Worm (Caenorhabditis elegans) whole organism, early embryonic: Measurements from ENCODE around the gene W04E12.3.

Experiments
- B0310.2 ChIP-seq: sonication (generic microtip); optimal IDR thresholded peaks from 2 replicates; lab custom pipeline; 2016; ENCODE audit warnings: mild to moderate bottlenecking, missing genetic modification characterization, missing compliant biosample characterization
- F13C5.2 ChIP-seq: sonication (generic microtip); optimal IDR thresholded peaks from 2 replicates; lab custom pipeline; 2017; ENCODE audit warnings: mild to moderate bottlenecking, missing genetic modification characterization, inconsistent platforms, missing compliant biosample characterization
- aly-1 ChIP-seq: sonication (generic microtip); optimal IDR thresholded peaks from 2 replicates; lab custom pipeline; 2016; ENCODE audit warnings: missing genetic modification characterization, missing compliant biosample characterization
- ama-1 ChIP-seq: fragments of 150-350 bp; optimal IDR thresholded peaks from 2 replicates; lab custom pipeline; 2014
- ceh-13 ChIP-seq: fragments of 200-800 bp; sonication (Bioruptor generic); optimal IDR thresholded peaks from 2 replicates; lab custom pipeline; 2018; ENCODE audit warnings: mild to moderate bottlenecking, missing genetic modification characterization, missing compliant biosample characterization
- ceh-36 ChIP-seq: sonication (generic microtip); optimal IDR thresholded peaks from 2 replicates; lab custom pipeline; 2016; ENCODE audit warnings: missing genetic modification characterization, inconsistent platforms, missing compliant biosample characterization
- ets-7 ChIP-seq: sonication (generic microtip); optimal IDR thresholded peaks from 2 replicates; lab custom pipeline; 2016; ENCODE audit warnings: missing genotype, missing genetic modification characterization, missing compliant biosample characterization
- flt-1 ChIP-seq: fragments of 200-800 bp; sonication (Bioruptor generic); IDR thresholded peaks from 2 replicates; pipeline ENCODE4 v1.3.6; 2022; ENCODE audit warnings: missing genetic modification characterization, missing compliant biosample characterization
- hmbx-1 ChIP-seq: sonication (generic microtip); optimal IDR thresholded peaks from 2 replicates; lab custom pipeline; 2016; ENCODE audit warnings: mild to moderate bottlenecking, missing genetic modification characterization, missing compliant biosample characterization
- hmg-4 ChIP-seq: fragments of 200-800 bp; sonication (Bioruptor generic); optimal IDR thresholded peaks from 2 replicates; lab custom pipeline; 2018; ENCODE audit warnings: mild to moderate bottlenecking, missing genetic modification characterization, missing compliant biosample characterization
- hnd-1 ChIP-seq: sonication (generic microtip); optimal IDR thresholded peaks from 2 replicates; lab custom pipeline; 2016; ENCODE audit warnings: missing genetic modification characterization, missing compliant biosample characterization
- pes-1 ChIP-seq: fragments of 200-800 bp; sonication (Bioruptor generic); IDR thresholded peaks from 2 replicates; pipeline ENCODE4 v1.3.6; 2022; ENCODE audit warnings: missing genetic modification reagents, missing genetic modification characterization, missing compliant biosample characterization
- scrt-1 ChIP-seq: fragments of 200-800 bp; sonication (Bioruptor generic); IDR thresholded peaks from 2 replicates; pipeline ENCODE4 v1.3.6; 2022; ENCODE audit warnings: missing genetic modification characterization, missing compliant biosample characterization
- sea-1 ChIP-seq: fragments of 200-800 bp; sonication (Bioruptor generic); conservative IDR thresholded peaks from 2 replicates; pipeline ENCODE4 v1.3.6; 2022; ENCODE audit warnings: missing genetic modification characterization, missing compliant biosample characterization
- tbx-11 ChIP-seq: fragments of 200-800 bp; sonication (Bioruptor generic); IDR thresholded peaks from 2 replicates; pipeline ENCODE4 v1.3.6; 2022; ENCODE audit warnings: missing genetic modification characterization, missing compliant biosample characterization
- tbx-37 ChIP-seq: fragments of 200-800 bp; sonication (Bioruptor generic); conservative IDR thresholded peaks from 2 replicates; pipeline ENCODE4 v1.3.6; 2022; ENCODE audit warnings: missing genetic modification reagents, missing genetic modification characterization, missing compliant biosample characterization
- tra-4 ChIP-seq: sonication (generic microtip); optimal IDR thresholded peaks from 2 replicates; lab custom pipeline; 2017; ENCODE audit warnings: missing genetic modification characterization, missing compliant biosample characterization

Gene W04E12.3

DNA sequence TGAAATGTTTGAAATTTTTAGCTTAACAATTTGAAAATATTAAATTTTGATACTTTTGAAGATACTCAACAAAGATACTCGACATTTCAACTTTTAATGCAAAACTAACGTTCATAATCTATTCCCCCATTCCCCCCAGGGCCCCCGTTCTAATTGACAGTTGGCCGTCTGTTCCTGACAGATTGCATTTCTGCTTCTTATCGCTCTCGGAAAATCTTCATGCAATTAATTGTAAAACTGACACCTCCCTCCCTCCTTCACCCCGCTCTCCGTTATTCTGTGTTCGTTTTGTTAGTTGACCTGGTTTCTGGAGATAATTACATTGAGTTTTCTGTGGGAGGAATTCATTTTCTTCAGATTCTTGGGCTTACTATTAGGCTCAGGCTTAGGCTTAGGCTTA is 23.8 kb upstream of the W04E12.3 start:
- TF ChIP-seq scrt-1 (GFP tag; lab: Robert Waterston, UW) (no peak), aly-1 (tag; lab: Kevin White, UChicago) (no peak), ets-7 (tag; lab: Kevin White, UChicago) (no peak), hmbx-1 (tag; lab: Kevin White, UChicago) (no peak), flt-1 (no peak), tbx-11 (no peak), ceh-13 (GFP tag; lab: Kevin White, UChicago) (no peak), hnd-1 (tag; lab: Kevin White, UChicago) (no peak), B0310.2 (tag; lab: Kevin White, UChicago) (no peak), F13C5.2 (tag; lab: Kevin White, UChicago) (no peak), tra-4 (tag; lab: Kevin White, UChicago) (no peak), pes-1 (no peak)

DNA sequence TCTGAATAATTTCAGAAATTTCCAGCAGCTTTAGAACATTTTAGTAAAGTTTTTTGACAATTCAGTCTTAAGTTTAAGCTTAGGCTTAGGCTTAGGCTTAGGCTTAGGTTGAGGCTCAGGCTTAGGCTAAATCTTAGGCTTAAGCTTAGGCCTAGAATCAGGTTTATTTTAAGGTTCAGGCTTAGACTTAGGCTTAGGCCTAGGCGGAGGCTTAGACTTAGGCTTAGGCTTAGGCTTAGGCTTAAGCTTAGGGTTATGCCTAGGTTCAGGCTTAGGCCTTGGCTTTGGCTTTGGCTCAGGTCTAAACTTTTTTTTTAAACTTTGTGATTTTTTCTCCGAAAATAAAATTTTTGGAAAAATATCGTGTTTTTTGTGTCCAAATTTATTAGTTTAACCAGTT is 23.1 kb upstream of the W04E12.3 start:
- TF ChIP-seq tbx-11 (no peak), ceh-36 (tag; lab: Kevin White, UChicago) (peak; percentile 53)

DNA sequence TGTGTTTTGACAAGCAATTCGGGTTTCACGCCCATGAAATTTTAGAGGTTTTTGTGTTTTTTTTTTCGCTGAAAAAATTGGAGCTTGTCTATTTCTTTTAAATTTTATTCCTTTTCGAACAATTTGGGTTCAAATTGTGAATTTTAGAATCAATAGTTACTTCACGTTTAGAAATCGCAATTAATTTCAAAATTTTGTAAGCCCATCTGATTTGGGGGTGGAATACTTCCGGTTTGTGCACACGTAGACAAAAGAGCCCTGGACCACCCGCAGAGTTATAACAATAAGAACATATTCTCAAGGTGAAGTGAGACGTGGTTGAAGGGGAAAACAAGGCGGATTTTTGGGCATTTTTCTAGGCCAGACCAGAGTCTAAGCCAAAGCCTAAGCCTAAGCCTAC is 22.5 kb upstream of the W04E12.3 start, which contains the start of gene Y116F11A.6:
TSS of gene Y116F11A.6 (plus strand) at position 301 of the 400 bp plus-strand sequence.
- TF ChIP-seq aly-1 (tag; lab: Kevin White, UChicago) (no peak), ets-7 (tag; lab: Kevin White, UChicago) (peak; percentile 69)

DNA sequence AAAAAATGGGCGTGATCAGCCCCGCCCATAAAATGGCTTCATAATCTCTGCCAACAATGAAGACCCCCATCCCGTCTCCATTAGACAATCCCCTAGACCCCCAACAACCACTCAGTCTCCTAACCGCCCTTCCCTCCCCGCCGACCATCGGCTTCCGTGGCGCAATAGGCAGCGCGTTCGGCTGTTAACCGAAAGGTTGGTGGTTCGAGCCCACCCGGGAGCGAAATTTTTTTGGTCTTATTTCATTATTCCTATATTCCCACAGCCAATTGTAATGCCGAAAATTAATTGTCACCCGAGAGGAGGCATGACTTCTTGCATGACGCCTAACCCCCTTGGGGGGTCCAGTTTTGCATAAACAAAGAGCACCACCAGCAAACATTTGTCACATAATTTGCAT is 18.9 kb upstream of the W04E12.3 start:
- TF ChIP-seq tbx-37 (GFP tag; lab: Robert Waterston, UW), result peak; percentile 80
- peak; percentile 85 for TF ChIP-seq flt-1
- TF ChIP-seq B0310.2 (tag; lab: Kevin White, UChicago), result peak; percentile 9
- TF ChIP-seq tbx-11, result peak; percentile 76
- no peak for TF ChIP-seq ama-1 (lab: Kevin White, UChicago)
- TF ChIP-seq sea-1 (GFP tag; lab: Robert Waterston, UW), result peak; percentile 84
- TF ChIP-seq ceh-36 (tag; lab: Kevin White, UChicago), result peak; percentile 58
- TF ChIP-seq hmbx-1 (tag; lab: Kevin White, UChicago), result peak; percentile 37
- TF ChIP-seq F13C5.2 (tag; lab: Kevin White, UChicago), result peak; percentile 78
- no peak for TF ChIP-seq ets-7 (tag; lab: Kevin White, UChicago)
- TF ChIP-seq pes-1, result peak; percentile 89
- TF ChIP-seq ceh-13 (GFP tag; lab: Kevin White, UChicago), result peak; percentile 46
- peak; percentile 39 for TF ChIP-seq tra-4 (tag; lab: Kevin White, UChicago)
- TF ChIP-seq hnd-1 (tag; lab: Kevin White, UChicago), result peak; percentile 52
- TF ChIP-seq scrt-1 (GFP tag; lab: Robert Waterston, UW), result peak; percentile 83
- TF ChIP-seq aly-1 (tag; lab: Kevin White, UChicago), result peak; percentile 65
- peak; percentile 64 for TF ChIP-seq hmg-4 (GFP tag; lab: Kevin White, UChicago)

DNA sequence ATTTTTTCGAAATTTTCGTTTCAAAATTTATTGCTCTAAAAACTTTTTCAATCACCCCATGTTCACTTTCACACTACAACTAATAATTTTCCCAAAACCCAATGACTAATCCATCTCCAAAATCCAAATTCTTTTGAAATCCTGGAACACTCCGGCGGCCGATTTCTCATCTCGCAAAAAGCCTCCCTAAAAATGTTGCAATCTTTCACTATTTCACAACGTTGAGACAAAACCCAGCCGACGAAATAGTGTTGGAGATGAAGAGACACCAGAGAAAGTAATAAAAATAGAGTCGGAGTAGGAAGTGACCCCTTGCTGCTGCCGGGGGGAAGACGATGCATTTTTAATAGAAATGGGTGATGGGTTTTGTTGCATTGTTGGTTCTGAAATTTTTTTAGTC is 17.2 kb upstream of the W04E12.3 start:
- TF ChIP-seq hnd-1 (tag; lab: Kevin White, UChicago), result no peak
- no peak for TF ChIP-seq pes-1
- TF ChIP-seq flt-1, result no peak
- TF ChIP-seq aly-1 (tag; lab: Kevin White, UChicago), result no peak
- no peak for TF ChIP-seq ets-7 (tag; lab: Kevin White, UChicago)
- TF ChIP-seq ceh-36 (tag; lab: Kevin White, UChicago), result no peak
- no peak for TF ChIP-seq ama-1 (lab: Kevin White, UChicago)
- no peak for TF ChIP-seq sea-1 (GFP tag; lab: Robert Waterston, UW)
- TF ChIP-seq hmbx-1 (tag; lab: Kevin White, UChicago), result no peak
- TF ChIP-seq hmg-4 (GFP tag; lab: Kevin White, UChicago), result no peak
- TF ChIP-seq tra-4 (tag; lab: Kevin White, UChicago), result no peak
- no peak for TF ChIP-seq tbx-11
- TF ChIP-seq tbx-37 (GFP tag; lab: Robert Waterston, UW), result no peak
- TF ChIP-seq F13C5.2 (tag; lab: Kevin White, UChicago), result no peak
- no peak for TF ChIP-seq scrt-1 (GFP tag; lab: Robert Waterston, UW)
- TF ChIP-seq ceh-13 (GFP tag; lab: Kevin White, UChicago), result no peak

DNA sequence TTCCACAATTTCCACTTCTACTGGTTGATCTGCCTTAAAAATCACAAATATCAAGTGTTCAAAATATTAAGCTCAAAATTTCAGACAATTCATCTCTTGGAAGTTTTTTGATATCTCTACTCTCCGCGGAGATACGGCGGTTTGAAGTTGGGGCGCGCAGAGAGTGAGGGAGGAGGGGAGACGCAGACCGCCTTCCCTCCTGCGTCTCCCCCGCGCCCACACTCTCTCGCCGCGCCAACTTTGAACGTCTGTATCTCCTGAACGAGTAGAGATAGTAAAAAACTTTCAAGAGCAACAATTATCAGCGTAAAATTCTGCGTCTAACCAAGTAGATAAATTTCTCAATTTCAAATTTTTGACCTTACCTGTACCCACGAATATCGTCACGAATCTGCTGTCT is 13.8 kb upstream of the W04E12.3 start:
- TF ChIP-seq aly-1 (tag; lab: Kevin White, UChicago) (no peak), tbx-11 (no peak), hmbx-1 (tag; lab: Kevin White, UChicago) (no peak), flt-1 (no peak)

DNA sequence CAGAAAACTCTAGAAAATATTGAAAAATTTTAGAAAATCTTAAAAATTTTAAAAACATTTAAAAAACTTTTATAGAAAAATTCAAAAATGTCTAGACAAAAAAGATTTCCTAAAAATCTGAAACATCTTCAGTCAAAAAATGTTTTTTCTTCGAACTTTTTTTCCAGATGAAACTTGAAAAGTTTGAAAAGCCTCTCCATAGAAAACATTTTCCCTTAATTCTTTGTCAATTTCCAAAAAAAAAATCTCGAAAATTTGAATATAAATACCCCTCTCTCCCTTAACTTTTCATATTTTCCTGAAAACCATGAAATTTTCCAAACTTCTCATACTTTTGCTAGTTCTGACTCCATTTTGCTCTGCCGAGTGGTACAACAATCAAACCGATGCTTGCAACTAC is 13.0 kb upstream of the W04E12.3 start, which contains the start of gene Y116F11A.3:
TSS of gene Y116F11A.3 (plus strand) at position 301 of the 400 bp plus-strand sequence.
- TF ChIP-seq F13C5.2 (tag; lab: Kevin White, UChicago), result no peak
- no peak for TF ChIP-seq ets-7 (tag; lab: Kevin White, UChicago)
- no peak for TF ChIP-seq hmbx-1 (tag; lab: Kevin White, UChicago)
- TF ChIP-seq ceh-36 (tag; lab: Kevin White, UChicago), result no peak
- TF ChIP-seq tra-4 (tag; lab: Kevin White, UChicago), result no peak
- TF ChIP-seq scrt-1 (GFP tag; lab: Robert Waterston, UW), result no peak
- TF ChIP-seq hnd-1 (tag; lab: Kevin White, UChicago), result no peak
- TF ChIP-seq tbx-11, result no peak
- no peak for TF ChIP-seq sea-1 (GFP tag; lab: Robert Waterston, UW)
- no peak for TF ChIP-seq aly-1 (tag; lab: Kevin White, UChicago)
- no peak for TF ChIP-seq tbx-37 (GFP tag; lab: Robert Waterston, UW)
- no peak for TF ChIP-seq pes-1
- TF ChIP-seq flt-1, result no peak
- TF ChIP-seq hmg-4 (GFP tag; lab: Kevin White, UChicago), result no peak
- TF ChIP-seq ceh-13 (GFP tag; lab: Kevin White, UChicago), result no peak

DNA sequence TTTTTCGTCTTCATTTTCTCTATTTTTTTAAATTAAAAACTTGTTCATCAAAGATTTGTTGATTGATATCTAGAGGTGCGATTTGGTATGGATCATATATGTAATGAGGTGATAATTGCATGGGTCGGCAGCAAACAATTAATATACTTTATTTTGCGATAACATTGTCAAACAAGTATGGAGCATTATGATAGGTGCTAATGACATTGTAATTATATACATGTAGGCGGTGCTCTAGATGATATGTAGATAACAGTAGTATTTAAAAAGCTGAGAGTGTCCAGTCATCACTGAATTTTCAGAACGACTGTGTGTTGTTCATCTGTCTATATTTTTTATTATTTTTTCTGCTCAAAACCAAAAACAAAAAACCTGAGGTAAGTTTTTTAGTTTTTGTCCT is 11.5 kb upstream of the W04E12.3 start, which contains the start of gene Y116F11A.1:
TSS of gene Y116F11A.1 (plus strand) at position 301 of the 400 bp plus-strand sequence.
- TF ChIP-seq flt-1, result no peak
- TF ChIP-seq F13C5.2 (tag; lab: Kevin White, UChicago), result no peak
- TF ChIP-seq hmbx-1 (tag; lab: Kevin White, UChicago), result no peak
- TF ChIP-seq tbx-37 (GFP tag; lab: Robert Waterston, UW), result no peak
- TF ChIP-seq hnd-1 (tag; lab: Kevin White, UChicago), result no peak
- TF ChIP-seq tra-4 (tag; lab: Kevin White, UChicago), result no peak
- TF ChIP-seq scrt-1 (GFP tag; lab: Robert Waterston, UW), result no peak
